Fruit fly (Drosophila melanogaster) S2 (cell line): ENCODE measurements around the gene ctp.

Experiments
- CG8478 ChIP-seq: fragments of >200 bp; optimal IDR thresholded peaks from 2 replicates; lab custom pipeline; 2018
- CTCF ChIP-seq, 2 experiments: fragments of >200 bp; optimal IDR thresholded peaks; 2 replicates each; lab custom pipeline; 2018

DNA sequence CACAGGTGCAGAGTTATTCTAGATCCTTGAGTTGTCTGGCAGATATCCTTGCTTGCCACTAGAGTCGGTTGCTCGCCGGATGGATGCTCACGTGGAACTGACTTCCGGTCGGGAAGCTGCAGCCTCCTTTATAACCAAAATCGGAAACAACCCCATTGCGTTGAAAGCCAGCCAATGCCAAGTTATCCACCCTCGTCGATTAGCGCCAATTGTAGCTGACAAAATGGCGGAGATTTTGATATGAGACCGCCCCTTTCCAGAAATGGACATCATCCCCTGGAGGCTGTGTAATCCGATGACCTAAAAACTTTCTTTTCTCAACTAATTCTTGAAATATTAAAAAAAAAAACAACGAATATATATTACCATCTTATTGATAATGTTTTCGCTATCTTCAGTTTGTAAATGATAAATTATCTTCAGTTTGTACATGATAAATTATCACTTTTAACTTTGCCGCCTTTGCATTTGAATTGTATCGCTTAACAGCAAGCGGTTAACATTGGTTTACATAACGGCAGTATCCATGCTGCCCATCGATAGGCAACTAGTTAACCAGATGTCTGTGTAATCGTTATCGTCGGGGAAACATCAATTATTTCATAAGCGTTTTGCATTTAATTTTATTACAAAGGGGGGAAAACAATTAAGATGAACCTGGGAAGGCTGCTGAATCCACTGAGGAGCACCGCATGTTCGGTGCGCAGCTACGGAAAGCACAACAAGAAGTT lies 40.1 kb upstream of the ctp start, which contains the start of the genes HLH4C and mRpL30:
- no peak for TF ChIP-seq CTCF (optimal IDR thresholded peaks at IDR 0.05; lab: Kevin White, UChicago)
- no peak for TF ChIP-seq CG8478 (lab: Kevin White, UChicago)
